Fruit fly (Drosophila melanogaster) whole organism, adult: ENCODE results near the gene CG14219.

Source experiments
- CG14711 ChIP-seq: fragments of 200-800 bp; sonication (Bioruptor generic); optimal IDR thresholded peaks from 2 replicates; lab custom pipeline; 2018; ENCODE audit warnings: missing biosample characterization, mild to moderate bottlenecking, missing genetic modification characterization, moderate library complexity
- CG1620 ChIP-seq: fragments of 200-800 bp; sonication (Bioruptor generic); optimal IDR thresholded peaks from 2 replicates; lab custom pipeline; 2016; ENCODE audit warnings: missing biosample characterization, missing genetic modification characterization
- CG33017 ChIP-seq: fragments of 200-800 bp; sonication (Bioruptor generic); optimal IDR thresholded peaks from 2 replicates; lab custom pipeline; 2018; ENCODE audit warnings: missing biosample characterization, mild to moderate bottlenecking, missing genetic modification characterization, moderate library complexity
- CG7101 ChIP-seq: fragments of 200-800 bp; sonication (Bioruptor generic); optimal IDR thresholded peaks from 2 replicates; lab custom pipeline; 2018; ENCODE audit warnings: missing biosample characterization, mild to moderate bottlenecking, missing genetic modification characterization, moderate library complexity
- Clk ChIP-seq: fragments of 200-800 bp; sonication (Bioruptor generic); optimal IDR thresholded peaks from 2 replicates; lab custom pipeline; 2017; ENCODE audit warnings: missing biosample characterization, missing genetic modification characterization
- cnc ChIP-seq, 2 experiments: fragments of >200 bp; optimal IDR thresholded peaks; 2 replicates each; lab custom pipeline; 2017
- kay ChIP-seq: fragments of 200-800 bp; sonication (Bioruptor generic); peaks from one replicate; lab custom pipeline; 2016; ENCODE audit warnings: missing biosample characterization, missing genetic modification characterization, borderline replicate concordance

DNA sequence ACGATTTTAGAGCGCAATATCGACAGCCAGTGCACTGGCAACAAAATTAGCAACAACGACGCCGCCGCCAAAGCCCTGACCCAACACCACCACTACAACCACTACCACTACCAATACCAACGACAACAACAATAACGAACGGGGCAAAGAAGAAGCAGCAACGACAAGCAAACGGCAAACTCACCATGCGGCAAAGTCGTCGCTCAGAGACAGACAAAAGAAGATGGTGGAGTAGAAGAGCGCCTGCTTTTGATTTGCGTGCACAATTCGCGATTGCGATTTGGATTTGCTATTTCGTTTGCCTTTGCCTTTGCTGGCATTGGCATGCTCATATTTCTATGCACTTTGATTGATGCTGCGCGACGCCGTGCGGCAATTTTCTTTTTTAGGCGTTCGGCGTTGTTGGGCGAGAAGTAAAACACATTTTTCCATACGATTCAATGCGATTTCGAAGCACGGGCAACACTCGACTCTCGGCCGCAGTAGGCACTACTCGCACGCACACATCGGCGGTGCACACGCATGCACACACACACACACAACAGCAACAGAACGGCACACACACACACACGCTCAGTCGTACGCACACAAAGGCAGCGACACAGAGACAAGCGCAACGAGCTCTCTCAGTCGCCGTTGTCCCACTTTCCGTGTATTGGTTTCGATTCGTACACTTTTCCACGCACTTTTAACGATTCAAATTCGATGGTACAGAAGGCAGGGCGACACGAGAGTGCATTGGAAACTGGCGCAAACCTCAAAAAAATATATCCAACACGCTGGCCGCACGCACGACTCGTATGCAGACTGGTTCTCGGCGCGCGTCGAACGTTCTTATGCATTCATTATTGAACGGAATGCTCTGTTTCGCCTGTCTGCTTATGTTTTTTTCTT, 47.7 kb upstream of the CG14219 start:
- TF ChIP-seq CG7101 (peak; percentile 26), kay (GFP tag; lab: Kevin White, UChicago) (no peak), Clk (no peak), CG14711 (tag; lab: Kevin White, UChicago) (no peak), CG1620 (GFP tag; lab: Kevin White, UChicago) (no peak), cnc (optimal IDR thresholded peaks at IDR 0.05; lab: Kevin White, UChicago) (no peak), CG33017 (tag; lab: Kevin White, UChicago) (no peak)
